Worm (Caenorhabditis elegans): ENCODE results near the gene nhr-138.

ce11 chrIV:9733904-9734303 is 8.9 kb downstream of the nhr-138 start:
- no peak for TF ChIP-seq fkh-10 (GFP tag; optimal IDR thresholded peaks at IDR 0.05)
- no peak for TF ChIP-seq ceh-9 (tag; optimal IDR thresholded peaks at IDR 0.05)
- TF ChIP-seq hlh-15 (tag; optimal IDR thresholded peaks at IDR 0.05), result no peak
- no peak for TF ChIP-seq unc-55 (GFP tag; optimal IDR thresholded peaks at IDR 0.05)
- no peak for TF ChIP-seq K02D7.2 (tag; optimal IDR thresholded peaks at IDR 0.05)
- TF ChIP-seq sox-2 (GFP tag; IDR thresholded peaks at IDR 0.05), result no peak
- no peak for TF ChIP-seq tbx-2 (tag; optimal IDR thresholded peaks at IDR 0.05)
- TF ChIP-seq elt-2 (tag; optimal IDR thresholded peaks at IDR 0.05), result no peak
- TF ChIP-seq che-1 (tag; optimal IDR thresholded peaks at IDR 0.05), result no peak
- no peak for TF ChIP-seq ama-1 (optimal IDR thresholded peaks at IDR 0.05)
- no peak for TF ChIP-seq F13H6.1 (tag; optimal IDR thresholded peaks at IDR 0.05)
- TF ChIP-seq hlh-6 (tag; optimal IDR thresholded peaks at IDR 0.05), result no peak
- TF ChIP-seq rnt-1 (tag; optimal IDR thresholded peaks at IDR 0.05), result no peak

Measured in whole organism, late embryonic.